Worm (Caenorhabditis elegans): ENCODE measurements around the gene gcy-20.

The gcy-20 gene

DNA sequence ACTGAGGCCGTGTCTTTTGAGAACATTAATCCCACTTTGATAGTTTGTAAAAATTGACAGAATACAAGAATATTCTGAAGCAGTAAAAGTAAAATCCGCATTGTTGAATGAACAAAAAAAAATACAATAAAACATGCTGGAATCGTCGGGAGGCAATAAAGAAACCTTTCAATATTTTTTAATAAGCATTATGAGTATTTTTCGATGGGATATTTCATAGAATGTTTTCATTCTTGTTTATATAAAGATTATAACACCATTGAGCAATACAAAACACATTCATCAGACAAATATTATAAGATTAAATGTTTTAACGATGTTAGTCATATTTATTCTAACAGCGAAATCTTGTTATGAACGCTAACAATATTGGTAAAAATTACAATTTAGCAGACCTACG is at the start of gene gcy-20:
gcy-20 (minus strand) TSS at position 101 of the 400 bp plus-strand sequence.
- TF ChIP-seq ama-1 (optimal IDR thresholded peaks at IDR 0.05): no peak
- no peak for TF ChIP-seq ets-7 (tag; optimal IDR thresholded peaks at IDR 0.05)
- no peak for TF ChIP-seq ceh-36 (tag; optimal IDR thresholded peaks at IDR 0.05)
- TF ChIP-seq tra-4 (tag; optimal IDR thresholded peaks at IDR 0.05): no peak
- no peak for TF ChIP-seq sea-1 (GFP tag; conservative IDR thresholded peaks at IDR 0.05)
- no peak for TF ChIP-seq hnd-1 (tag; optimal IDR thresholded peaks at IDR 0.05)
- no peak for TF ChIP-seq hmg-4 (GFP tag; optimal IDR thresholded peaks at IDR 0.05)
- TF ChIP-seq tbx-11 (GFP tag; IDR thresholded peaks at IDR 0.05): no peak
- TF ChIP-seq F13C5.2 (tag; optimal IDR thresholded peaks at IDR 0.05): no peak
- no peak for TF ChIP-seq tbx-37 (GFP tag; conservative IDR thresholded peaks at IDR 0.05)

DNA sequence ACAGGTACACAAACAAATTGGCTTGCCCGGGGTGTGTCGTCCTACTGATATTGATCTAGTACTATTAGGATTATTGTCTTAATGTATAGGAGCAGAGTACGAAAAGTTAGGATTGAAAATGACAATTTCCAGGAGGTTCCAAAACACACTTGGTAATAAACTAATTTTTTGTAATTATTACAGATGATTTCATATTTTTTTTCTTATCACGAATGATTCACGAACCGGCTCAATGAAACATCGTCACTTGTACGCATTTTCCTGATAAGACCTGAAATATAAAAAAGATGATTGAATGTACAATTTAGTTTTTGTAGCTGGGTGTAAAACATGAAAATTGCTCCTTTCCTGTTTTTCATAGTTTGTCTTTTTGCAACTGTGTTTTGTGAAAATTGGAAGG is 48.9 kb upstream of the gcy-20 start, which contains the start of the genes C31A11.13 and oac-6:
C31A11.13 (minus strand) TSS at position 113 of the 400 bp plus-strand sequence.
oac-6 (plus strand) TSS at position 279 of the 400 bp plus-strand sequence.
- no peak for TF ChIP-seq F13C5.2 (tag; optimal IDR thresholded peaks at IDR 0.05)

DNA sequence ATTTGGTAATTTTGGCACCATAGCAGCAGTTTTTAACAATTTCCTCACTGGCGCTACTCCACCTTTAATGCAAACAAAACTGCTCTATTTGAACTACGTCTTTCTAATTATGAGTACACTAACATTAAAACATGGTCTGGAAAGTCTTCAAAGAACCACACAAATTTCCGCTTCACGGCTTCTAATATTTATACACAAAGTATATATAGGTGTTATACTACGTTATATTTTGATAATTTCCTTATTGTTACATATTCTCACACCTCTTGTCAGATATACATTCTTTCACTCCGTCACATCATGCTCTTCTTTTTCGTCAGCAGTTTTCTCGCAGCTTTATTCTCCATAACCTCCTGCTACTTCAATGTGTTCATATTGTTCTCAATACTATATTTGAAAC is 46.7 kb upstream of the gcy-20 start, which contains the start of gene srbc-82:
srbc-82 (plus strand) TSS at position 301 of the 400 bp plus-strand sequence.
- TF ChIP-seq sea-1 (GFP tag; conservative IDR thresholded peaks at IDR 0.05): no peak
- TF ChIP-seq tbx-11 (GFP tag; IDR thresholded peaks at IDR 0.05): no peak
- no peak for TF ChIP-seq ama-1 (optimal IDR thresholded peaks at IDR 0.05)
- TF ChIP-seq aly-1 (tag; optimal IDR thresholded peaks at IDR 0.05): no peak
- TF ChIP-seq B0310.2 (tag; optimal IDR thresholded peaks at IDR 0.05): no peak
- TF ChIP-seq scrt-1 (GFP tag; IDR thresholded peaks at IDR 0.05): no peak
- no peak for TF ChIP-seq ceh-36 (tag; optimal IDR thresholded peaks at IDR 0.05)
- no peak for TF ChIP-seq ets-7 (tag; optimal IDR thresholded peaks at IDR 0.05)
- TF ChIP-seq hnd-1 (tag; optimal IDR thresholded peaks at IDR 0.05): no peak
- TF ChIP-seq pes-1 (GFP tag; IDR thresholded peaks at IDR 0.05): no peak

DNA sequence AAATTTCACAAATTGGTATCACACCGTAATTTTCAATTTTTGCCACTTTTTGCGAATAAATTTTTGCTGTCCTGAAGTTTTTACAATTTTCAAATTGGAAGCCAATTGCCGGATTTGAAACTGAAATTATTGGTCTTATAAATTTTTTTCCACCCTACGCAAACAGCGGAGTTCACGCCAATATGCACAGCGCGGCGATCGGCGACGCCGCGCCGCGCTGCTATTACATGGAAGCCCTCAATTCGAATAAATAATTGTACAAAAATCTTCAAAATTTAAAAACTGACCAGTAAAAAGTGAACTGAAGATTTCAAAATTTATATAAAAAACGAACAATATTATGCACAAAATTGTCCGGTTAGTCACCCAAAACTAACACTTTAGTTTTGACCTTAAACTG is 46.2 kb upstream of the gcy-20 start:
- TF ChIP-seq scrt-1 (GFP tag; IDR thresholded peaks at IDR 0.05) (no peak), sea-1 (GFP tag; conservative IDR thresholded peaks at IDR 0.05) (no peak), flt-1 (GFP tag; IDR thresholded peaks at IDR 0.05) (no peak), ceh-36 (tag; optimal IDR thresholded peaks at IDR 0.05) (no peak), ama-1 (optimal IDR thresholded peaks at IDR 0.05) (no peak), tbx-37 (GFP tag; conservative IDR thresholded peaks at IDR 0.05) (no peak), hmg-4 (GFP tag; optimal IDR thresholded peaks at IDR 0.05) (no peak)

DNA sequence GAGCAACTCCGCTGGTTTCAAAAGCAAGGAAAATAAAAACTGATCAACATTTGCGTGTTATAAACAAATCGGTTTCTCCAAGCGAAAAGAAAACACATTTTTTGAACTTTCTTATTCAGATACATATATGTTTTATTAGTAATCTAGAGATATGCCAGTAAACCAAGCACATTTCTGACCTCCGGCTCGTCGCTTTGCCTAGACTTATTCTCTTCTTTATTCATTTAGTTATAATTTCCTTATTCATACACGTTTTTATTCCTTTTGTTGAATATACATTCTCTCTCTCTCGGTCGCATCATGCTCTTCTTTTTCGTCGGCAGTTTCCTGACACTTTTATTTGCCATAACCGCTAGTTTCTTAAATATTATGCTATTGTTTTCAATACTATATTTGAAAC is 45.1 kb upstream of the gcy-20 start, which contains the start of gene srbc-84:
srbc-84 (plus strand) TSS at position 301 of the 400 bp plus-strand sequence.
- no peak for TF ChIP-seq F13C5.2 (tag; optimal IDR thresholded peaks at IDR 0.05)
- TF ChIP-seq scrt-1 (GFP tag; IDR thresholded peaks at IDR 0.05): no peak
- no peak for TF ChIP-seq ets-7 (tag; optimal IDR thresholded peaks at IDR 0.05)
- TF ChIP-seq ama-1 (optimal IDR thresholded peaks at IDR 0.05): no peak
- TF ChIP-seq flt-1 (GFP tag; IDR thresholded peaks at IDR 0.05): no peak

DNA sequence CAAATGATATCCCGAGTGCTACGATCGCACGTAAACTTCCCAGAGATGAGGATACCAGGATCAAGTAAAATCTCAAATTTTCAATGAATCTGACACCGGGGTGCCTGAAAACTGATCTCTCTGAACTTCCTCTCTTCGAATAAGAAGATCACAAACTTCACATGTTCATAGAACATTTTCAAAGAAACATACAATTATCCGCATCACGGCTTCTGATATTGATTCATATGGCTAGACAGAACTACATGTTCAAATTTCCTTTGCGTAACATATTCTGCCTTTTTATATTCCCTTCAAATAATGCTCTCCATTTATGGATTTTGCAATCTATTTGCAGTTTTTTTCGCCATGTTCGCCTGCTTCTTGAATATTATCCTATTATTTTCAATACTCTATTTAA is 43.5 kb upstream of the gcy-20 start, which contains the start of gene srbc-83:
srbc-83 (plus strand) TSS at position 301 of the 400 bp plus-strand sequence.
- no peak for TF ChIP-seq ceh-13 (GFP tag; optimal IDR thresholded peaks at IDR 0.05)

ce11 chrV:16292409-16292808 is 38.8 kb upstream of the gcy-20 start, which contains the start of gene oac-5:
Gene oac-5, plus strand, starts transcription at chrV:16292709.
- TF ChIP-seq tra-4 (tag; optimal IDR thresholded peaks at IDR 0.05) (no peak), aly-1 (tag; optimal IDR thresholded peaks at IDR 0.05) (no peak), hmbx-1 (tag; optimal IDR thresholded peaks at IDR 0.05) (no peak), scrt-1 (GFP tag; IDR thresholded peaks at IDR 0.05) (no peak), ceh-36 (tag; optimal IDR thresholded peaks at IDR 0.05) (no peak), hnd-1 (tag; optimal IDR thresholded peaks at IDR 0.05) (no peak), ceh-13 (GFP tag; optimal IDR thresholded peaks at IDR 0.05) (no peak), B0310.2 (tag; optimal IDR thresholded peaks at IDR 0.05) (no peak), flt-1 (GFP tag; IDR thresholded peaks at IDR 0.05) (no peak), ama-1 (optimal IDR thresholded peaks at IDR 0.05) (no peak), sea-1 (GFP tag; conservative IDR thresholded peaks at IDR 0.05) (no peak)

- TF ChIP-seq ceh-36 (tag; optimal IDR thresholded peaks at IDR 0.05): no peak
- TF ChIP-seq ets-7 (tag; optimal IDR thresholded peaks at IDR 0.05): no peak
- no peak for TF ChIP-seq ceh-13 (GFP tag; optimal IDR thresholded peaks at IDR 0.05)
- TF ChIP-seq tbx-37 (GFP tag; conservative IDR thresholded peaks at IDR 0.05): no peak
- TF ChIP-seq tra-4 (tag; optimal IDR thresholded peaks at IDR 0.05): no peak
- no peak for TF ChIP-seq aly-1 (tag; optimal IDR thresholded peaks at IDR 0.05)
- TF ChIP-seq scrt-1 (GFP tag; IDR thresholded peaks at IDR 0.05): no peak
- no peak for TF ChIP-seq flt-1 (GFP tag; IDR thresholded peaks at IDR 0.05)
- TF ChIP-seq hnd-1 (tag; optimal IDR thresholded peaks at IDR 0.05): no peak
- no peak for TF ChIP-seq hmbx-1 (tag; optimal IDR thresholded peaks at IDR 0.05)
- TF ChIP-seq pes-1 (GFP tag; IDR thresholded peaks at IDR 0.05): no peak
- TF ChIP-seq F13C5.2 (tag; optimal IDR thresholded peaks at IDR 0.05): no peak
- TF ChIP-seq tbx-11 (GFP tag; IDR thresholded peaks at IDR 0.05): no peak
- TF ChIP-seq sea-1 (GFP tag; conservative IDR thresholded peaks at IDR 0.05): no peak
- TF ChIP-seq hmg-4 (GFP tag; optimal IDR thresholded peaks at IDR 0.05): no peak
Observed at ce11 chrV:16287619-16288018, 34.0 kb upstream of the gcy-20 start, which contains the start of gene F28G4.3. Gene F28G4.3, minus strand, starts transcription at chrV:16287719.

DNA sequence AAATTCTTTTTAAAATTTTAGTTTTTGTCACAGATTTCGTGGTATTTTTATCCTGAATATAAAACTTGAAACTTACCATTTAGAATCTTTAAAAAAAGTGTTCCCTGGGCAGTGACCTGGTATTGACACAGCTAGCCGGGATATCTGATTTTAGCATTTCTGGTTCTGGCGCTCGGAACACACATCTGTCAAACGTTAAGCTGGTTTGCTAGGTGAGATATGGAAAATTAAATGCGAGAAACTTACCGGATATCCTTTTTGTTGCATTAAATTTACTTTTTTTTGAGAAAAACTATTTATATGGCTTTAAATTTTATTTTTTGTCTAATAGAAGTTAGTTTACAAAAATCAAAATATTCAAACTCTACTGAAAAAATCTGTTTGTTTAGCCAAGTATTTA is 32.2 kb upstream of the gcy-20 start, which contains the start of gene F28G4.4:
F28G4.4 (minus strand) TSS at position 101 of the 400 bp plus-strand sequence.
- TF ChIP-seq tra-4 (tag; optimal IDR thresholded peaks at IDR 0.05) (no peak), B0310.2 (tag; optimal IDR thresholded peaks at IDR 0.05) (no peak), ceh-36 (tag; optimal IDR thresholded peaks at IDR 0.05) (no peak), F13C5.2 (tag; optimal IDR thresholded peaks at IDR 0.05) (no peak), aly-1 (tag; optimal IDR thresholded peaks at IDR 0.05) (no peak), hmg-4 (GFP tag; optimal IDR thresholded peaks at IDR 0.05) (no peak), tbx-37 (GFP tag; conservative IDR thresholded peaks at IDR 0.05) (no peak), flt-1 (GFP tag; IDR thresholded peaks at IDR 0.05) (no peak), sea-1 (GFP tag; conservative IDR thresholded peaks at IDR 0.05) (no peak), scrt-1 (GFP tag; IDR thresholded peaks at IDR 0.05) (no peak), ama-1 (optimal IDR thresholded peaks at IDR 0.05) (no peak)

All from whole organism, early embryonic.